Fruit fly (Drosophila melanogaster) whole organism, adult: ENCODE results near the gene spag4.

Source experiments
- CG11617 ChIP-seq: fragments of 200-800 bp; sonication (Bioruptor generic); optimal IDR thresholded peaks from 2 replicates; lab custom pipeline; 2017; ENCODE audit warnings: mild to moderate bottlenecking, missing biosample characterization, missing genetic modification reagents, missing genetic modification characterization
- CG7045 ChIP-seq: fragments of 200-800 bp; sonication (Bioruptor generic); optimal IDR thresholded peaks from 2 replicates; lab custom pipeline; 2017; ENCODE audit warnings: missing biosample characterization, mild to moderate bottlenecking, missing genetic modification characterization
- CG7101 ChIP-seq: fragments of 200-800 bp; sonication (Bioruptor generic); optimal IDR thresholded peaks from 2 replicates; lab custom pipeline; 2018; ENCODE audit warnings: missing biosample characterization, mild to moderate bottlenecking, missing genetic modification characterization, moderate library complexity
- Clk ChIP-seq: fragments of 200-800 bp; sonication (Bioruptor generic); optimal IDR thresholded peaks from 2 replicates; lab custom pipeline; 2017; ENCODE audit warnings: missing biosample characterization, missing genetic modification characterization
- Mnt ChIP-seq: fragments of 200-800 bp; sonication (Bioruptor generic); optimal IDR thresholded peaks from 2 replicates; lab custom pipeline; 2016; ENCODE audit warnings: missing biosample characterization, mild to moderate bottlenecking, missing genetic modification characterization
- cic ChIP-seq: fragments of 200-800 bp; sonication (Bioruptor generic); optimal IDR thresholded peaks from 2 replicates; lab custom pipeline; 2017; ENCODE audit warnings: missing biosample characterization, mild to moderate bottlenecking, missing genetic modification characterization, moderate library complexity
- ovo ChIP-seq: fragments of 200-800 bp; sonication (Bioruptor generic); optimal IDR thresholded peaks from 2 replicates; lab custom pipeline; 2016; ENCODE audit warnings: missing biosample characterization, missing genetic modification characterization
- tj ChIP-seq: fragments of 200-800 bp; sonication (Bioruptor generic); optimal IDR thresholded peaks from 3 replicates; lab custom pipeline; 2017; ENCODE audit warnings: missing biosample characterization, mild to moderate bottlenecking, missing genetic modification characterization, moderate library complexity

spag4 gene

dm6 chr2L:11581617-11582254 lies 29.8 kb downstream of the spag4 start, which contains the start of gene kek2:
TSS of gene kek2 (plus strand) at chr2L:11581937.
- TF ChIP-seq Clk (GFP tag; lab: Kevin White, UChicago) (no peak), cic (no peak), CG7101 (no peak), tj (no peak), ovo (GFP tag; lab: Kevin White, UChicago) (no peak), Mnt (GFP tag; lab: Kevin White, UChicago) (no peak), CG7045 (GFP tag; lab: Kevin White, UChicago) (no peak), CG11617 (GFP tag; lab: Kevin White, UChicago) (no peak)
